Worm (Caenorhabditis elegans) whole organism, L4 larva: ENCODE results near the gene ckb-2.

Source experiments
- F10B5.3 ChIP-seq: sonication (generic microtip); optimal IDR thresholded peaks from 2 replicates; lab custom pipeline; 2016; ENCODE audit warnings: mild to moderate bottlenecking, missing genetic modification characterization, missing compliant biosample characterization
- F26F4.8 ChIP-seq: fragments of 200-800 bp; sonication (Bioruptor generic); conservative IDR thresholded peaks from 2 replicates; pipeline ENCODE4 v1.3.6; 2022; ENCODE audit warnings: missing genetic modification characterization, missing compliant biosample characterization
- T26A8.4 ChIP-seq: fragments of 200-800 bp; sonication (Bioruptor generic); IDR thresholded peaks from 2 replicates; pipeline ENCODE4 v1.3.6; 2022; ENCODE audit warnings: missing genetic modification characterization, missing compliant biosample characterization
- Y105C5A.15 ChIP-seq: fragments of 200-800 bp; sonication (Bioruptor generic); IDR thresholded peaks from 2 replicates; pipeline ENCODE4 v1.3.6; 2022; ENCODE audit warnings: missing genetic modification characterization, missing compliant biosample characterization
- ZK546.5 ChIP-seq, 2 experiments: sonication (generic microtip); optimal IDR thresholded peaks; 2 replicates each; lab custom pipeline; 2017; ENCODE audit warnings: missing biosample characterization in 2 of 2, missing genetic modification characterization in 2 of 2
- aly-2 ChIP-seq: sonication (generic microtip); optimal IDR thresholded peaks from 2 replicates; lab custom pipeline; 2018; ENCODE audit warnings: missing biosample characterization, missing genetic modification characterization
- ama-1 ChIP-seq: fragments of 150-350 bp; optimal IDR thresholded peaks from 2 replicates; lab custom pipeline; 2014; ENCODE audit warnings: inconsistent platforms, mixed read lengths
- arid-1 ChIP-seq: fragments of 200-800 bp; sonication (Bioruptor generic); conservative IDR thresholded peaks from 2 replicates; pipeline ENCODE4 v1.3.6; 2022; ENCODE audit warnings: missing genetic modification reagents, missing genetic modification characterization, missing compliant biosample characterization
- attf-4 ChIP-seq: sonication (generic microtip); optimal IDR thresholded peaks from 3 replicates; lab custom pipeline; 2017; ENCODE audit warnings: missing biosample characterization, missing genetic modification characterization
- ceh-32 ChIP-seq: sonication (generic microtip); optimal IDR thresholded peaks from 2 replicates; lab custom pipeline; 2016; ENCODE audit warnings: mild to moderate bottlenecking, missing genetic modification characterization, missing compliant biosample characterization; ENCODE audit not compliant: poor library complexity
- ceh-82 ChIP-seq: sonication (generic microtip); optimal IDR thresholded peaks from 2 replicates; lab custom pipeline; 2017; ENCODE audit warnings: missing biosample characterization, missing genetic modification characterization
- ces-1 ChIP-seq: fragments of 150-350 bp; sonication (generic microtip); optimal IDR thresholded peaks from 4 replicates; lab custom pipeline; 2014; ENCODE audit warnings: missing biosample characterization, missing genetic modification reagents, missing genetic modification characterization
- cey-2 ChIP-seq: sonication (generic microtip); optimal IDR thresholded peaks from 3 replicates; lab custom pipeline; 2017; ENCODE audit warnings: missing genetic modification characterization, mild to moderate bottlenecking, missing compliant biosample characterization, antibody characterized with exemption, borderline replicate concordance; ENCODE audit not compliant: insufficient read depth
- daf-16 ChIP-seq, 3 experiments: sonication (generic microtip); optimal IDR thresholded peaks; 2 replicates each; lab custom pipeline; 2016 to 2017; ENCODE audit warnings: missing genetic modification characterization in 3 of 3, missing genetic modification reagents in 3 of 3, mild to moderate bottlenecking in 2 of 3, missing compliant biosample characterization in 2 of 3, missing biosample characterization in 1 of 3, moderate library complexity in 1 of 3
- dmd-6 ChIP-seq: fragments of 200-800 bp; sonication (Bioruptor generic); IDR thresholded peaks from 2 replicates; pipeline ENCODE4 v1.3.6; 2022; ENCODE audit warnings: missing genetic modification reagents, missing genetic modification characterization, missing compliant biosample characterization
- dmd-8 ChIP-seq: fragments of 200-800 bp; sonication (Bioruptor generic); IDR thresholded peaks from 2 replicates; pipeline ENCODE4 v1.3.6; 2022; ENCODE audit warnings: missing genetic modification characterization, missing compliant biosample characterization
- dmd-9 ChIP-seq: fragments of 200-800 bp; sonication (Bioruptor generic); IDR thresholded peaks from 2 replicates; pipeline ENCODE4 v1.3.6; 2022; ENCODE audit warnings: missing genetic modification reagents, missing genetic modification characterization, missing compliant biosample characterization
- duxl-1 ChIP-seq: sonication (generic microtip); optimal IDR thresholded peaks from 2 replicates; lab custom pipeline; 2016; ENCODE audit warnings: mild to moderate bottlenecking, missing genetic modification characterization, moderate library complexity, missing compliant biosample characterization; ENCODE audit not compliant: poor library complexity
- egl-27 ChIP-seq: sonication (generic microtip); optimal IDR thresholded peaks from 3 replicates; lab custom pipeline; 2017; ENCODE audit warnings: missing biosample characterization, missing genetic modification reagents, missing genetic modification characterization
- egl-43 ChIP-seq: fragments of 200-800 bp; sonication (Bioruptor generic); IDR thresholded peaks from 2 replicates; pipeline ENCODE4 v1.3.6; 2022; ENCODE audit warnings: missing genetic modification reagents, missing genetic modification characterization, missing compliant biosample characterization
- hlh-11 ChIP-seq: fragments of 200-800 bp; sonication (Bioruptor generic); optimal IDR thresholded peaks from 2 replicates; lab custom pipeline; 2018; ENCODE audit warnings: mild to moderate bottlenecking, missing genetic modification characterization, missing compliant biosample characterization
- hlh-30 ChIP-seq: sonication (generic microtip); optimal IDR thresholded peaks from 2 replicates; lab custom pipeline; 2017; ENCODE audit warnings: antibody characterized with exemption, mild to moderate bottlenecking, missing genetic modification characterization, missing compliant biosample characterization; ENCODE audit not compliant: insufficient read depth
- jun-1 ChIP-seq: fragments of 150-350 bp; optimal IDR thresholded peaks from 2 replicates; lab custom pipeline; 2014; ENCODE audit warnings: missing biosample characterization, missing genetic modification reagents, missing genetic modification characterization
- lin-13 ChIP-seq: fragments of 150-350 bp; optimal IDR thresholded peaks from 2 replicates; lab custom pipeline; 2014; ENCODE audit warnings: missing biosample characterization, missing genetic modification reagents, missing genetic modification characterization
- lin-29 ChIP-seq: fragments of 200-800 bp; sonication (Bioruptor generic); IDR thresholded peaks from 2 replicates; pipeline ENCODE4 v1.3.6; 2022; ENCODE audit warnings: missing genetic modification reagents, missing genetic modification characterization, missing compliant biosample characterization
- lin-38 ChIP-seq: fragments of 200-800 bp; sonication (Bioruptor generic); IDR thresholded peaks from 2 replicates; pipeline ENCODE4 v1.3.6; 2022; ENCODE audit warnings: missing genetic modification reagents, missing genetic modification characterization, missing compliant biosample characterization
- lin-39 ChIP-seq: fragments of 150-350 bp; optimal IDR thresholded peaks from 2 replicates; lab custom pipeline; 2014; ENCODE audit warnings: missing biosample characterization, missing genetic modification reagents, missing genetic modification characterization
- lir-3 ChIP-seq: sonication (generic microtip); optimal IDR thresholded peaks from 2 replicates; lab custom pipeline; 2016; ENCODE audit warnings: mild to moderate bottlenecking, missing genetic modification characterization, missing compliant biosample characterization
- madf-9 ChIP-seq: fragments of 200-800 bp; sonication (Bioruptor generic); conservative IDR thresholded peaks from 2 replicates; pipeline ENCODE4 v1.3.6; 2022; ENCODE audit warnings: missing genetic modification reagents, missing genetic modification characterization, missing compliant biosample characterization
- mdt-29 ChIP-seq: fragments of 200-800 bp; sonication (Bioruptor generic); IDR thresholded peaks from 2 replicates; pipeline ENCODE4 v1.3.6; 2022; ENCODE audit warnings: missing genetic modification reagents, missing genetic modification characterization, missing compliant biosample characterization
- mep-1 ChIP-seq: fragments of 150-350 bp; sonication (generic microtip); optimal IDR thresholded peaks from 3 replicates; lab custom pipeline; 2014; ENCODE audit warnings: missing biosample characterization, missing genetic modification characterization
- mes-2 ChIP-seq: sonication (generic microtip); optimal IDR thresholded peaks from 2 replicates; lab custom pipeline; 2016; ENCODE audit warnings: missing genotype, mild to moderate bottlenecking, missing genetic modification characterization, missing compliant biosample characterization; ENCODE audit not compliant: poor library complexity, severe bottlenecking
- mxl-2 ChIP-seq: fragments of 200-800 bp; sonication (Bioruptor generic); conservative IDR thresholded peaks from 2 replicates; pipeline ENCODE4 v1.3.6; 2022; ENCODE audit warnings: missing genetic modification reagents, missing genetic modification characterization, missing compliant biosample characterization
- nhr-10 ChIP-seq: fragments of 150-350 bp; optimal IDR thresholded peaks from 2 replicates; lab custom pipeline; 2014; ENCODE audit warnings: missing biosample characterization, missing genetic modification characterization
- nhr-11 ChIP-seq: fragments of 150-350 bp; optimal IDR thresholded peaks from 2 replicates; lab custom pipeline; 2014; ENCODE audit warnings: missing biosample characterization, missing genetic modification characterization
- nhr-237 ChIP-seq: sonication (generic microtip); optimal IDR thresholded peaks from 2 replicates; lab custom pipeline; 2017; ENCODE audit warnings: missing biosample characterization, missing genetic modification characterization
- nhr-25 ChIP-seq: sonication (generic microtip); optimal IDR thresholded peaks from 2 replicates; lab custom pipeline; 2017; ENCODE audit warnings: missing genetic modification characterization, mild to moderate bottlenecking, missing compliant biosample characterization, antibody characterized with exemption, moderate library complexity, borderline replicate concordance; ENCODE audit not compliant: insufficient read depth
- nhr-28 ChIP-seq: fragments of 150-350 bp; optimal IDR thresholded peaks from 2 replicates; lab custom pipeline; 2014; ENCODE audit warnings: missing biosample characterization, missing genetic modification characterization
- nhr-48 ChIP-seq: sonication (generic microtip); optimal IDR thresholded peaks from 2 replicates; lab custom pipeline; 2016; ENCODE audit warnings: mild to moderate bottlenecking, missing genetic modification characterization, missing compliant biosample characterization
- nhr-76 ChIP-seq: fragments of 150-350 bp; optimal IDR thresholded peaks from 2 replicates; lab custom pipeline; 2014; ENCODE audit warnings: missing biosample characterization, missing genetic modification characterization
- rbr-2 ChIP-seq: sonication (generic microtip); optimal IDR thresholded peaks from 2 replicates; lab custom pipeline; 2016; ENCODE audit warnings: missing genotype, missing genetic modification characterization, missing compliant biosample characterization
- saeg-2 ChIP-seq: fragments of 200-800 bp; sonication (Bioruptor generic); IDR thresholded peaks from 2 replicates; pipeline ENCODE4 v1.3.6; 2022; ENCODE audit warnings: missing genetic modification reagents, missing genetic modification characterization, missing compliant biosample characterization
- set-16 ChIP-seq: fragments of 200-800 bp; sonication (Bioruptor generic); IDR thresholded peaks from 2 replicates; pipeline ENCODE4 v1.3.6; 2022; ENCODE audit warnings: missing genetic modification reagents, missing genetic modification characterization, missing compliant biosample characterization
- snpc-1.2 ChIP-seq: fragments of 200-800 bp; sonication (Bioruptor generic); IDR thresholded peaks from 2 replicates; pipeline ENCODE4 v1.3.6; 2022; ENCODE audit warnings: missing genetic modification reagents, missing genetic modification characterization, missing compliant biosample characterization
- snpc-4 ChIP-seq: fragments of 150-350 bp; optimal IDR thresholded peaks from 2 replicates; lab custom pipeline; 2014; ENCODE audit warnings: missing biosample characterization, missing genetic modification characterization
- unc-39 ChIP-seq: sonication (generic microtip); optimal IDR thresholded peaks from 2 replicates; lab custom pipeline; 2017; ENCODE audit warnings: missing biosample characterization, missing genetic modification characterization
- unc-62 ChIP-seq, 3 experiments: fragments of 150-350 bp in 1 of 3; sonication (generic microtip); optimal IDR thresholded peaks in 2 of 3; peaks in 1 of 3; 1 replicate in 1 of 3; 2 replicates in 2 of 3; lab custom pipeline; 2014 to 2017; ENCODE audit warnings: missing biosample characterization in 3 of 3, missing genetic modification characterization in 3 of 3, missing genetic modification reagents in 3 of 3, missing genotype in 1 of 3
- zag-1 ChIP-seq: fragments of 150-350 bp; optimal IDR thresholded peaks from 2 replicates; lab custom pipeline; 2014; ENCODE audit warnings: missing biosample characterization, missing genetic modification characterization
- zip-11 ChIP-seq: fragments of 200-800 bp; sonication (Bioruptor generic); IDR thresholded peaks from 2 replicates; pipeline ENCODE4 v1.3.6; 2022; ENCODE audit warnings: missing genetic modification characterization, missing compliant biosample characterization
- zip-2 ChIP-seq: fragments of 150-350 bp; optimal IDR thresholded peaks from 2 replicates; lab custom pipeline; 2014; ENCODE audit warnings: missing biosample characterization, missing genetic modification characterization

Gene ckb-2

ce11 chrIII:4362332-4362731 is 5.4 kb upstream of the ckb-2 start:
- TF ChIP-seq rbr-2: peak; percentile 12
- no peak for TF ChIP-seq nhr-28 (tag; lab: Kevin White, UChicago)
- TF ChIP-seq egl-27: no peak
- TF ChIP-seq set-16: no peak
- no peak for TF ChIP-seq ces-1
- no peak for TF ChIP-seq nhr-76 (tag; lab: Kevin White, UChicago)
- TF ChIP-seq lin-29 (GFP tag; lab: Robert Waterston, UW): 0 out of 2 replicates have a peak, but pooled peaks have one; percentile 16
- no peak for TF ChIP-seq attf-4
- peak; percentile 69 for TF ChIP-seq egl-43 (GFP tag; lab: Robert Waterston, UW)
- TF ChIP-seq duxl-1: peak; percentile 35
- TF ChIP-seq unc-62 (GFP tag; optimal IDR thresholded peaks at IDR 0.05 in 1 of 2; lab: Kevin White, UChicago): peak in 1 of 2 experiments; percentile 52
- no peak for TF ChIP-seq unc-62 (tag; optimal IDR thresholded peaks at IDR 0.05; lab: Kevin White, UChicago)
- no peak for TF ChIP-seq jun-1 (tag; lab: Kevin White, UChicago)
- no peak for TF ChIP-seq zag-1 (tag; lab: Kevin White, UChicago)
- no peak for TF ChIP-seq aly-2
- peak; percentile 21 for TF ChIP-seq hlh-11 (tag; lab: Kevin White, UChicago)
- no peak for TF ChIP-seq lin-13
- TF ChIP-seq nhr-11 (tag; lab: Kevin White, UChicago): no peak
- peak; percentile 63; the same call in 1 of the 2 replicates for TF ChIP-seq arid-1
- no peak for TF ChIP-seq daf-16 (GFP tag; optimal IDR thresholded peaks at IDR 0.05; lab: Kevin White, UChicago)
- no peak for TF ChIP-seq daf-16 (tag; optimal IDR thresholded peaks at IDR 0.05; lab: Kevin White, UChicago)
- TF ChIP-seq Y105C5A.15 (GFP tag; lab: Robert Waterston, UW): no peak
- TF ChIP-seq nhr-25: no peak
- TF ChIP-seq dmd-8 (GFP tag; lab: Robert Waterston, UW): peak; percentile 69; the same call in 1 of the 2 replicates
- TF ChIP-seq madf-9 (GFP tag; lab: Robert Waterston, UW): peak; percentile 64; the same call in 1 of the 2 replicates
- no peak for TF ChIP-seq cey-2 (tag; lab: Kevin White, UChicago)
- TF ChIP-seq ceh-82 (tag; lab: Kevin White, UChicago): no peak
- no peak for TF ChIP-seq ama-1 (lab: Kevin White, UChicago)
- no peak for TF ChIP-seq unc-39 (tag; lab: Kevin White, UChicago)
- no peak for TF ChIP-seq nhr-237 (tag; lab: Kevin White, UChicago)
- TF ChIP-seq mep-1 (tag; lab: Kevin White, UChicago): no peak
- TF ChIP-seq F26F4.8 (GFP tag; lab: Robert Waterston, UW): no peak
- TF ChIP-seq nhr-10: no peak
- TF ChIP-seq dmd-6: peak; percentile 43; the same call in 1 of the 2 replicates
- TF ChIP-seq snpc-4 (tag; lab: Kevin White, UChicago): no peak
- no peak for TF ChIP-seq T26A8.4
- no peak for TF ChIP-seq F10B5.3 (tag; lab: Kevin White, UChicago)
- peak; percentile 22 for TF ChIP-seq lir-3
- TF ChIP-seq zip-2 (tag; lab: Kevin White, UChicago): no peak
- peak; percentile 19 for TF ChIP-seq hlh-30
- no peak for TF ChIP-seq mxl-2
- no peak for TF ChIP-seq ZK546.5 (tag; optimal IDR thresholded peaks at IDR 0.05; lab: Kevin White, UChicago)
- no peak for TF ChIP-seq lin-39 (tag; lab: Kevin White, UChicago)
- peak; percentile 63 for TF ChIP-seq mes-2 (tag; lab: Kevin White, UChicago)
- TF ChIP-seq mdt-29 (GFP tag; lab: Robert Waterston, UW): no peak
- TF ChIP-seq saeg-2 (GFP tag; lab: Robert Waterston, UW): no peak
- no peak for TF ChIP-seq ceh-32
- 0 out of 2 replicates have a peak, but pooled peaks have one; percentile 43 for TF ChIP-seq dmd-9
- no peak for TF ChIP-seq nhr-48 (tag; lab: Kevin White, UChicago)
- TF ChIP-seq zip-11 (GFP tag; lab: Robert Waterston, UW): no peak
- 0 out of 2 replicates have a peak, but pooled peaks have one; percentile 25 for TF ChIP-seq snpc-1.2 (GFP tag; lab: Robert Waterston, UW)
- no peak for TF ChIP-seq lin-38 (GFP tag; lab: Robert Waterston, UW)
